Worm (Caenorhabditis elegans): Measurements from ENCODE around the gene mcm-10.

The mcm-10 gene

ce11 chrIII:11334346-11334745 lies 17.0 kb downstream of the mcm-10 start (continued):
- TF ChIP-seq aly-2 (tag; optimal IDR thresholded peaks at IDR 0.05) (no peak), lin-35 (GFP tag; optimal IDR thresholded peaks at IDR 0.05) (peak in 1 of 2 experiments; percentile 35), nhr-84 (tag; optimal IDR thresholded peaks at IDR 0.05) (no peak), nhr-20 (tag; optimal IDR thresholded peaks at IDR 0.05) (no peak)

- no peak for TF ChIP-seq zag-1 (tag; optimal IDR thresholded peaks at IDR 0.05)
- no peak for TF ChIP-seq mab-9 (GFP tag; IDR thresholded peaks at IDR 0.05)
- TF ChIP-seq lin-14 (GFP tag; optimal IDR thresholded peaks at IDR 0.05), result peak; percentile 77
- TF ChIP-seq aha-1 (tag; optimal IDR thresholded peaks at IDR 0.05), result no peak
- TF ChIP-seq efl-1 (optimal IDR thresholded peaks at IDR 0.05), result no peak
- peak in 1 of 2 experiments; percentile 84 for TF ChIP-seq efl-1 (GFP tag; optimal IDR thresholded peaks at IDR 0.05 in 1 of 2)
- TF ChIP-seq ceh-82 (tag; optimal IDR thresholded peaks at IDR 0.05), result peak in 2 of 3 experiments; percentile 4 to 50
- TF ChIP-seq dsc-1 (tag; optimal IDR thresholded peaks at IDR 0.05), result no peak
- TF ChIP-seq lsy-2 (tag; optimal IDR thresholded peaks at IDR 0.05), result peak in 1 of 2 experiments; percentile 17
- no peak for TF ChIP-seq rnt-1 (tag; optimal IDR thresholded peaks at IDR 0.05)
- TF ChIP-seq nhr-77 (tag; optimal IDR thresholded peaks at IDR 0.05), result no peak
- no peak for TF ChIP-seq mef-2 (tag; optimal IDR thresholded peaks at IDR 0.05)
- TF ChIP-seq unc-86 (tag; optimal IDR thresholded peaks at IDR 0.05), result peak; percentile 29
Measured at ce11 chrIII:11336072-11336471, 18.7 kb downstream of the mcm-10 start.

- TF ChIP-seq nhr-71 (tag; optimal IDR thresholded peaks at IDR 0.05) (no peak), C16A3.4 (tag; optimal IDR thresholded peaks at IDR 0.05) (no peak), aha-1 (tag; optimal IDR thresholded peaks at IDR 0.05) (no peak), ceh-8 (GFP tag; optimal IDR thresholded peaks at IDR 0.05) (no peak), nhr-84 (tag; optimal IDR thresholded peaks at IDR 0.05) (no peak), unc-130 (tag; optimal IDR thresholded peaks at IDR 0.05) (no peak), elt-2 (tag; optimal IDR thresholded peaks at IDR 0.05) (no peak), irx-1 (tag; optimal IDR thresholded peaks at IDR 0.05) (no peak), rnt-1 (tag; optimal IDR thresholded peaks at IDR 0.05) (no peak), pax-3 (tag; optimal IDR thresholded peaks at IDR 0.05) (no peak), ces-1 (GFP tag; optimal IDR thresholded peaks at IDR 0.05) (no peak), lir-3 (tag; optimal IDR thresholded peaks at IDR 0.05; ENCODE audit: poor library complexity) (no peak), grh-1 (GFP tag; IDR thresholded peaks at IDR 0.05) (no peak), swsn-7 (tag; optimal IDR thresholded peaks at IDR 0.05) (no peak), F16B12.6 (tag; optimal IDR thresholded peaks at IDR 0.05) (no peak)
Measured at ce11 chrIII:11337627-11338026, 20.3 kb downstream of the mcm-10 start.

ce11 chrIII:11341466-11341865 lies 24.1 kb downstream of the mcm-10 start:
- no peak for TF ChIP-seq lsy-2 (tag; optimal IDR thresholded peaks at IDR 0.05)
- no peak for TF ChIP-seq fos-1 (tag; optimal IDR thresholded peaks at IDR 0.05)

ce11 chrIII:11343041-11343440 lies 25.7 kb downstream of the mcm-10 start, which contains the start of the genes T28D6.6 and pen-2:
TSS of gene T28D6.6 (minus strand) at chrIII:11343108.
TSS of gene pen-2 (plus strand) at chrIII:11343322.
- TF ChIP-seq nhr-47 (tag; optimal IDR thresholded peaks at IDR 0.05), result peak; percentile 51
- TF ChIP-seq dpl-1 (GFP tag; optimal IDR thresholded peaks at IDR 0.05), result peak; percentile 37 to 60 (median 54)
- peak; percentile 89 for TF ChIP-seq F16B12.6 (tag; optimal IDR thresholded peaks at IDR 0.05)
- TF ChIP-seq jun-1 (tag; optimal IDR thresholded peaks at IDR 0.05), result no peak
- TF ChIP-seq swsn-7 (tag; optimal IDR thresholded peaks at IDR 0.05), result peak; percentile 13
- peak; percentile 27 for TF ChIP-seq nhr-71 (tag; optimal IDR thresholded peaks at IDR 0.05)
- peak; percentile 20 for TF ChIP-seq unc-86 (tag; optimal IDR thresholded peaks at IDR 0.05)
- TF ChIP-seq ceh-8 (GFP tag; optimal IDR thresholded peaks at IDR 0.05), result peak; percentile 59
- peak; percentile 16 for TF ChIP-seq dsc-1 (tag; optimal IDR thresholded peaks at IDR 0.05)
- no peak for TF ChIP-seq ztf-11 (tag; optimal IDR thresholded peaks at IDR 0.05)
- peak; percentile 30 for TF ChIP-seq xbp-1 (tag; optimal IDR thresholded peaks at IDR 0.05)
- TF ChIP-seq unc-130 (tag; optimal IDR thresholded peaks at IDR 0.05), result peak; percentile 75
- peak; percentile 37 for TF ChIP-seq tbx-2 (tag; optimal IDR thresholded peaks at IDR 0.05)
- TF ChIP-seq ets-5 (GFP tag; IDR thresholded peaks at IDR 0.05), result no peak
- no peak for TF ChIP-seq nhr-20 (tag; optimal IDR thresholded peaks at IDR 0.05)
- peak in 2 of 3 experiments; percentile 2 to 39 for TF ChIP-seq ceh-82 (tag; optimal IDR thresholded peaks at IDR 0.05)
- no peak for TF ChIP-seq lin-14 (GFP tag; optimal IDR thresholded peaks at IDR 0.05)
- TF ChIP-seq snu-23 (GFP tag; optimal IDR thresholded peaks at IDR 0.05), result peak; percentile 53
- TF ChIP-seq elt-3 (tag; optimal IDR thresholded peaks at IDR 0.05), result peak in 1 of 6 experiments; percentile 1
- TF ChIP-seq lin-35 (GFP tag; optimal IDR thresholded peaks at IDR 0.05), result peak; percentile 41 to 58
- no peak for TF ChIP-seq sox-4 (tag; optimal IDR thresholded peaks at IDR 0.05)
- peak; percentile 24 to 52 for TF ChIP-seq lsy-2 (tag; optimal IDR thresholded peaks at IDR 0.05)
- peak; percentile 2 for TF ChIP-seq C16A3.4 (tag; optimal IDR thresholded peaks at IDR 0.05)
- peak; percentile 16 for TF ChIP-seq lin-39 (tag; optimal IDR thresholded peaks at IDR 0.05)
- no peak for TF ChIP-seq nhr-19 (GFP tag; conservative IDR thresholded peaks at IDR 0.05)
- no peak for TF ChIP-seq ceh-63 (GFP tag; optimal IDR thresholded peaks at IDR 0.05)
- no peak for TF ChIP-seq ceh-88 (GFP tag; IDR thresholded peaks at IDR 0.05)

All from whole organism, L1 larva.